Worm (Caenorhabditis elegans) whole organism, L1 larva: Measurements from ENCODE around the gene rps-1.

Experiments used
- C04F5.9 ChIP-seq: sonication (generic microtip); optimal IDR thresholded peaks from 2 replicates; lab custom pipeline; 2016; ENCODE audit warnings: missing genetic modification characterization, missing compliant biosample characterization
- Y116A8C.19 ChIP-seq: sonication (generic microtip); optimal IDR thresholded peaks from 2 replicates; lab custom pipeline; 2016; ENCODE audit warnings: missing compliant biosample characterization, missing genetic modification characterization, borderline replicate concordance
- alr-1 ChIP-seq: fragments of 200-800 bp; sonication (Bioruptor generic); optimal IDR thresholded peaks from 2 replicates; lab custom pipeline; 2018; ENCODE audit warnings: borderline replicate concordance, mild to moderate bottlenecking, missing genetic modification characterization, missing compliant biosample characterization
- ama-1 ChIP-seq: fragments of 150-350 bp; optimal IDR thresholded peaks from 2 replicates; lab custom pipeline; 2014
- ceh-63 ChIP-seq: fragments of 200-800 bp; sonication (Bioruptor generic); optimal IDR thresholded peaks from 2 replicates; lab custom pipeline; 2018; ENCODE audit warnings: mild to moderate bottlenecking, missing genetic modification characterization, missing compliant biosample characterization
- ceh-88 ChIP-seq: fragments of 200-800 bp; sonication (Bioruptor generic); IDR thresholded peaks from 2 replicates; pipeline ENCODE4 v1.3.6; 2022; ENCODE audit warnings: missing genetic modification characterization, missing compliant biosample characterization
- ceh-90 ChIP-seq: sonication (generic microtip); optimal IDR thresholded peaks from 2 replicates; lab custom pipeline; 2016; ENCODE audit warnings: missing genetic modification characterization, missing compliant biosample characterization
- ces-1 ChIP-seq: fragments of 150-350 bp; optimal IDR thresholded peaks from 2 replicates; lab custom pipeline; 2014; ENCODE audit warnings: missing biosample characterization, missing genetic modification reagents, missing genetic modification characterization
- efl-1 ChIP-seq, 4 experiments: fragments of 150-350 bp; optimal IDR thresholded peaks in 3 of 4; peaks in 1 of 4; 1 replicate in 1 of 4; 2 replicates in 3 of 4; lab custom pipeline; 2014; ENCODE audit warnings: missing biosample characterization in 2 of 4, missing genetic modification characterization in 2 of 4, missing genetic modification reagents in 2 of 4
- efl-3 ChIP-seq: fragments of 200-800 bp; sonication (Bioruptor generic); optimal IDR thresholded peaks from 2 replicates; lab custom pipeline; 2018; ENCODE audit warnings: mild to moderate bottlenecking, missing genetic modification characterization, missing compliant biosample characterization
- egl-27 ChIP-seq, 2 experiments: fragments of 150-350 bp in 1 of 2; sonication (generic microtip); optimal IDR thresholded peaks; 3 replicates each; lab custom pipeline; 2017 to 2018; ENCODE audit warnings: missing biosample characterization in 2 of 2, missing genetic modification characterization in 2 of 2, missing genetic modification reagents in 2 of 2
- elt-2 ChIP-seq: sonication (generic microtip); optimal IDR thresholded peaks from 2 replicates; lab custom pipeline; 2016; ENCODE audit warnings: missing genetic modification characterization, mild to moderate bottlenecking, inconsistent platforms, missing compliant biosample characterization, missing genetic modification reagents
- elt-3 ChIP-seq, 6 experiments: fragments of 150-350 bp in 1 of 6; sonication (generic microtip); optimal IDR thresholded peaks; 2 replicates each; lab custom pipeline; 2017 to 2018; ENCODE audit warnings: missing biosample characterization in 6 of 6, missing genetic modification characterization in 6 of 6, inconsistent platforms in 1 of 6
- ets-5 ChIP-seq: fragments of 200-800 bp; sonication (Bioruptor generic); IDR thresholded peaks from 2 replicates; pipeline ENCODE4 v1.3.6; 2022; ENCODE audit warnings: missing genetic modification characterization, missing compliant biosample characterization
- fkh-4 ChIP-seq: sonication (generic microtip); optimal IDR thresholded peaks from 2 replicates; lab custom pipeline; 2016; ENCODE audit warnings: missing compliant biosample characterization, missing genetic modification characterization, borderline replicate concordance
- fkh-8 ChIP-seq: sonication (generic microtip); optimal IDR thresholded peaks from 2 replicates; lab custom pipeline; 2016; ENCODE audit warnings: mild to moderate bottlenecking, missing genetic modification characterization, missing compliant biosample characterization
- fos-1 ChIP-seq: fragments of 150-350 bp; optimal IDR thresholded peaks from 2 replicates; lab custom pipeline; 2014; ENCODE audit warnings: missing biosample characterization, missing genetic modification characterization
- grh-1 ChIP-seq: fragments of 200-800 bp; sonication (Bioruptor generic); IDR thresholded peaks from 2 replicates; pipeline ENCODE4 v1.3.6; 2022; ENCODE audit warnings: missing genetic modification reagents, missing genetic modification characterization, missing compliant biosample characterization
- hlh-17 ChIP-seq: fragments of 200-800 bp; sonication (Bioruptor generic); optimal IDR thresholded peaks from 2 replicates; lab custom pipeline; 2018; ENCODE audit warnings: missing genetic modification characterization, mild to moderate bottlenecking, missing compliant biosample characterization, moderate library complexity, borderline replicate concordance
- hpl-2 ChIP-seq: fragments of 150-350 bp; optimal IDR thresholded peaks from 2 replicates; lab custom pipeline; 2014; ENCODE audit warnings: missing biosample characterization, missing genetic modification reagents, missing genetic modification characterization
- irx-1 ChIP-seq: sonication (generic microtip); optimal IDR thresholded peaks from 2 replicates; lab custom pipeline; 2016; ENCODE audit warnings: missing genetic modification characterization, missing compliant biosample characterization
- jun-1 ChIP-seq: fragments of 150-350 bp; optimal IDR thresholded peaks from 2 replicates; lab custom pipeline; 2014; ENCODE audit warnings: missing biosample characterization, missing genetic modification reagents, missing genetic modification characterization
- lin-13 ChIP-seq: fragments of 150-350 bp; optimal IDR thresholded peaks from 2 replicates; lab custom pipeline; 2014; ENCODE audit warnings: missing biosample characterization, missing genetic modification reagents, missing genetic modification characterization
- lin-15B ChIP-seq: fragments of 150-350 bp; sonication (generic microtip); optimal IDR thresholded peaks from 3 replicates; lab custom pipeline; 2014; ENCODE audit warnings: missing biosample characterization, missing genetic modification characterization
- mab-9 ChIP-seq: fragments of 200-800 bp; sonication (Bioruptor generic); IDR thresholded peaks from 2 replicates; pipeline ENCODE4 v1.3.6; 2022; ENCODE audit warnings: missing genetic modification reagents, missing genetic modification characterization, missing compliant biosample characterization
- mdl-1 ChIP-seq, 2 experiments: fragments of 150-350 bp; optimal IDR thresholded peaks; 2 replicates each; lab custom pipeline; 2014 to 2017; ENCODE audit warnings: missing biosample characterization in 2 of 2, missing genetic modification characterization in 2 of 2, inconsistent platforms in 1 of 2
- mef-2 ChIP-seq: fragments of 150-350 bp; optimal IDR thresholded peaks from 2 replicates; lab custom pipeline; 2014; ENCODE audit warnings: missing biosample characterization, missing genetic modification characterization
- mep-1 ChIP-seq: fragments of 150-350 bp; optimal IDR thresholded peaks from 2 replicates; lab custom pipeline; 2014; ENCODE audit warnings: missing biosample characterization, missing genetic modification characterization
- nhr-19 ChIP-seq: fragments of 200-800 bp; sonication (Bioruptor generic); conservative IDR thresholded peaks from 2 replicates; pipeline ENCODE4 v1.3.6; 2022; ENCODE audit warnings: missing genetic modification characterization, missing compliant biosample characterization
- nhr-237 ChIP-seq: fragments of 150-350 bp; optimal IDR thresholded peaks from 2 replicates; lab custom pipeline; 2014; ENCODE audit warnings: missing biosample characterization, missing genetic modification characterization
- nhr-28 ChIP-seq: fragments of 150-350 bp; optimal IDR thresholded peaks from 2 replicates; lab custom pipeline; 2014; ENCODE audit warnings: missing biosample characterization, missing genetic modification characterization
- nhr-47 ChIP-seq: sonication (generic microtip); optimal IDR thresholded peaks from 2 replicates; lab custom pipeline; 2016; ENCODE audit warnings: mild to moderate bottlenecking, missing genetic modification characterization, moderate library complexity, missing compliant biosample characterization
- nhr-71 ChIP-seq: sonication (generic microtip); optimal IDR thresholded peaks from 2 replicates; lab custom pipeline; 2016; ENCODE audit warnings: mild to moderate bottlenecking, missing genetic modification characterization, moderate library complexity, missing compliant biosample characterization
- nhr-77 ChIP-seq: fragments of 150-350 bp; optimal IDR thresholded peaks from 2 replicates; lab custom pipeline; 2014; ENCODE audit warnings: missing biosample characterization, missing genetic modification characterization
- nhr-85 ChIP-seq: sonication (generic microtip); peaks from one replicate; lab custom pipeline; 2016; ENCODE audit warnings: missing genetic modification characterization, inconsistent platforms, missing compliant biosample characterization
- nhr-90 ChIP-seq: sonication (generic microtip); optimal IDR thresholded peaks from 2 replicates; lab custom pipeline; 2016; ENCODE audit warnings: mild to moderate bottlenecking, missing genetic modification characterization, missing compliant biosample characterization; ENCODE audit not compliant: poor library complexity
- pag-3 ChIP-seq: sonication (generic microtip); optimal IDR thresholded peaks from 2 replicates; lab custom pipeline; 2017; ENCODE audit warnings: missing genetic modification characterization, mild to moderate bottlenecking, missing compliant biosample characterization, antibody characterized with exemption, borderline replicate concordance; ENCODE audit not compliant: insufficient read depth
- pax-3 ChIP-seq: fragments of 200-800 bp; sonication (Bioruptor generic); optimal IDR thresholded peaks from 2 replicates; lab custom pipeline; 2018; ENCODE audit warnings: mild to moderate bottlenecking, missing genetic modification characterization, moderate library complexity, missing compliant biosample characterization
- pqm-1 ChIP-seq: sonication (generic microtip); optimal IDR thresholded peaks from 3 replicates; lab custom pipeline; 2017; ENCODE audit warnings: missing biosample characterization, missing genetic modification characterization
- rnt-1 ChIP-seq: sonication (generic microtip); optimal IDR thresholded peaks from 2 replicates; lab custom pipeline; 2016; ENCODE audit warnings: mild to moderate bottlenecking, missing genetic modification characterization, moderate library complexity, missing compliant biosample characterization
- skn-1 ChIP-seq: fragments of 150-350 bp; optimal IDR thresholded peaks from 2 replicates; lab custom pipeline; 2014; ENCODE audit warnings: missing biosample characterization, missing genetic modification characterization
- snpc-4 ChIP-seq: fragments of 150-350 bp; optimal IDR thresholded peaks from 2 replicates; lab custom pipeline; 2014; ENCODE audit warnings: missing biosample characterization, missing genetic modification characterization
- snu-23 ChIP-seq: sonication (generic microtip); optimal IDR thresholded peaks from 2 replicates; lab custom pipeline; 2016; ENCODE audit warnings: missing genetic modification characterization, missing compliant biosample characterization
- sox-4 ChIP-seq: sonication (generic microtip); optimal IDR thresholded peaks from 2 replicates; lab custom pipeline; 2016; ENCODE audit warnings: missing genetic modification characterization, missing compliant biosample characterization
- sptf-1 ChIP-seq: fragments of 150-350 bp; optimal IDR thresholded peaks from 2 replicates; lab custom pipeline; 2014; ENCODE audit warnings: missing biosample characterization, missing genetic modification characterization
- swsn-7 ChIP-seq: sonication (generic microtip); optimal IDR thresholded peaks from 2 replicates; lab custom pipeline; 2016; ENCODE audit warnings: missing genetic modification characterization, missing compliant biosample characterization
- tbx-2 ChIP-seq: sonication (generic microtip); optimal IDR thresholded peaks from 2 replicates; lab custom pipeline; 2016; ENCODE audit warnings: missing genetic modification characterization, missing compliant biosample characterization
- tlp-1 ChIP-seq: fragments of 150-350 bp; optimal IDR thresholded peaks from 2 replicates; lab custom pipeline; 2014; ENCODE audit warnings: missing biosample characterization, missing genetic modification characterization
- unc-130 ChIP-seq: fragments of 150-350 bp; optimal IDR thresholded peaks from 2 replicates; lab custom pipeline; 2017; ENCODE audit warnings: missing biosample characterization, missing genetic modification characterization, inconsistent platforms
- unc-62 ChIP-seq: fragments of 150-350 bp; optimal IDR thresholded peaks from 2 replicates; lab custom pipeline; 2014; ENCODE audit warnings: missing biosample characterization, missing genetic modification reagents, missing genetic modification characterization
- vab-15 ChIP-seq: sonication (generic microtip); optimal IDR thresholded peaks from 2 replicates; lab custom pipeline; 2017; ENCODE audit warnings: missing genotype, mild to moderate bottlenecking, missing genetic modification characterization, missing compliant biosample characterization
- xbp-1 ChIP-seq: sonication (generic microtip); optimal IDR thresholded peaks from 2 replicates; lab custom pipeline; 2016; ENCODE audit warnings: missing genetic modification characterization, missing compliant biosample characterization
- zag-1 ChIP-seq: fragments of 150-350 bp; optimal IDR thresholded peaks from 2 replicates; lab custom pipeline; 2014; ENCODE audit warnings: missing biosample characterization, missing genetic modification characterization
- ztf-4 ChIP-seq: fragments of 150-350 bp; optimal IDR thresholded peaks from 2 replicates; lab custom pipeline; 2014; ENCODE audit warnings: missing biosample characterization, missing genetic modification characterization

Gene rps-1

ce11 chrIII:4496085-4496484 is 20.4 kb downstream of the rps-1 start:
- TF ChIP-seq xbp-1 (tag; lab: Kevin White, UChicago) (no peak), efl-3 (GFP tag; lab: Kevin White, UChicago) (no peak), sox-4 (no peak), Y116A8C.19 (no peak), zag-1 (tag; lab: Kevin White, UChicago) (no peak), rnt-1 (tag; lab: Kevin White, UChicago) (peak; percentile 11), hpl-2 (GFP tag; lab: Kevin White, UChicago) (no peak), pag-3 (tag; lab: Kevin White, UChicago) (no peak), swsn-7 (tag; lab: Kevin White, UChicago) (no peak), hlh-17 (GFP tag; lab: Kevin White, UChicago) (no peak), nhr-77 (tag; lab: Kevin White, UChicago) (no peak), egl-27 (tag; optimal IDR thresholded peaks at IDR 0.05; lab: Kevin White, UChicago) (no peak), nhr-90 (tag; lab: Kevin White, UChicago) (peak; percentile 64), ces-1 (GFP tag; lab: Kevin White, UChicago) (no peak), tbx-2 (tag; lab: Kevin White, UChicago) (peak; percentile 2), pqm-1 (no peak), mdl-1 (tag; optimal IDR thresholded peaks at IDR 0.05; lab: Kevin White, UChicago) (no peak), snu-23 (GFP tag; lab: Kevin White, UChicago) (peak; percentile 56), nhr-28 (no peak), elt-2 (tag; lab: Kevin White, UChicago) (peak; percentile 39), irx-1 (tag; lab: Kevin White, UChicago) (no peak), ama-1 (lab: Kevin White, UChicago) (no peak), C04F5.9 (tag; lab: Kevin White, UChicago) (no peak), nhr-85 (tag; lab: Kevin White, UChicago) (peak; percentile 91), jun-1 (tag; lab: Kevin White, UChicago) (no peak), pax-3 (tag; lab: Kevin White, UChicago) (no peak), mef-2 (no peak), sptf-1 (no peak), fkh-4 (tag; lab: Kevin White, UChicago) (no peak), ceh-90 (tag; lab: Kevin White, UChicago) (no peak), vab-15 (tag; lab: Kevin White, UChicago) (no peak), skn-1 (peak; percentile 7), fkh-8 (tag; lab: Kevin White, UChicago) (no peak), nhr-237 (tag; lab: Kevin White, UChicago) (no peak), unc-62 (GFP tag; lab: Kevin White, UChicago) (no peak), snpc-4 (tag; lab: Kevin White, UChicago) (no peak), nhr-71 (tag; lab: Kevin White, UChicago) (peak; percentile 72), elt-3 (tag; optimal IDR thresholded peaks at IDR 0.05; lab: Kevin White, UChicago) (peak; percentile 6 to 88 (median 64)), nhr-47 (no peak), lin-15B (no peak), alr-1 (tag; lab: Kevin White, UChicago) (no peak), ets-5 (GFP tag; lab: Robert Waterston, UW) (no peak), ceh-88 (no peak), fos-1 (tag; lab: Kevin White, UChicago) (no peak), mab-9 (GFP tag; lab: Robert Waterston, UW) (no peak), grh-1 (GFP tag; lab: Robert Waterston, UW) (no peak), tlp-1 (tag; lab: Kevin White, UChicago) (no peak), unc-130 (tag; lab: Kevin White, UChicago) (no peak), lin-13 (GFP tag; lab: Kevin White, UChicago) (no peak), nhr-19 (GFP tag; lab: Robert Waterston, UW) (peak; percentile 33), mep-1 (tag; lab: Kevin White, UChicago) (no peak), efl-1 (optimal IDR thresholded peaks at IDR 0.05; lab: Kevin White, UChicago) (no peak), efl-1 (GFP tag; optimal IDR thresholded peaks at IDR 0.05 in 1 of 2; lab: Kevin White, UChicago) (no peak), ceh-63 (GFP tag; lab: Kevin White, UChicago) (no peak), ztf-4 (tag; lab: Kevin White, UChicago) (no peak)
